Fruit fly (Drosophila melanogaster): ENCODE data around the gene Nmt.

The Nmt gene

DNA sequence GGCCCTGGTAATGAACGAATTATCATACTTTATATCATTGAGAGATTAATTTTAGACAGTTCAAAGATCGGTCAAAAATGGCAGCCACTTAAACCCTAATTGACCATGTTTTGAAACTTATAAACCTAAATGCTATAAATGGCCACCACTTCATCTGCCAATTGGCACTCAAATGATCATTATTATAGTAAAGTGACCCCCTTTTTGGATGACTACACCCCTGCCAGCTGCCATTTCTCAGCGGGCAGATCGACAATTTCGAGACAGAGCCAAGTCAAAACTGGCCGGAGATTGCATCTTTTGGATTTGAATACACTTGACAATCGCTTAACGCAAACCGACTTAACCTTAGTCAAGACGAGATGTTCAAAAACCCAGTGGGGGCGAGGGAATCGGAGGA, 22.0 kb downstream of the Nmt start:
- TF ChIP-seq Sin3A (optimal IDR thresholded peaks at IDR 0.05): no peak
- TF ChIP-seq psq (optimal IDR thresholded peaks at IDR 0.05): no peak
- TF ChIP-seq h (optimal IDR thresholded peaks at IDR 0.05): no peak
- no peak for TF ChIP-seq insv (optimal IDR thresholded peaks at IDR 0.05)
- no peak for TF ChIP-seq ttk (optimal IDR thresholded peaks at IDR 0.05)
- no peak for TF ChIP-seq Myc (optimal IDR thresholded peaks at IDR 0.05)

DNA sequence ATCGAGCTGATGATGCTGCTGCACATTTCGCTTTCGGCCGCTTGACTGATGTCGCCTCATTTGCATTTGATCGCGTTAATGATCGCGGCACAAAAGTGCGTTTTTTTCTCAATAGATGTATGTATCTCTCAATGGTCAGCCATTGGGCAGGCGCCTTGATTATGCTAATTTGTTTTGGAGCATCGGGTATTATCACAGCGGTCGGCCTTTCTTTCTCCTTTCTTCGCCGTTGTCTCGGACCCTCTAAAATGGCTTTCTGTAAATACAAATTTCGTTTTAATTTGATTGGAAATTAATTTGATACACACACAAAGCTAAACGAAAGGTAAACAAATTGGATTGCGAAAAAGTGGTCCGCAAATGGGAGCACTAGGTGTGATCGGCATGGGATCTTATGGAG, 22.9 kb downstream of the Nmt start:
- TF ChIP-seq psq (optimal IDR thresholded peaks at IDR 0.05) (no peak), Myc (optimal IDR thresholded peaks at IDR 0.05) (no peak), Sin3A (optimal IDR thresholded peaks at IDR 0.05) (no peak), ttk (optimal IDR thresholded peaks at IDR 0.05) (no peak), h (optimal IDR thresholded peaks at IDR 0.05) (no peak), insv (optimal IDR thresholded peaks at IDR 0.05) (no peak)

DNA sequence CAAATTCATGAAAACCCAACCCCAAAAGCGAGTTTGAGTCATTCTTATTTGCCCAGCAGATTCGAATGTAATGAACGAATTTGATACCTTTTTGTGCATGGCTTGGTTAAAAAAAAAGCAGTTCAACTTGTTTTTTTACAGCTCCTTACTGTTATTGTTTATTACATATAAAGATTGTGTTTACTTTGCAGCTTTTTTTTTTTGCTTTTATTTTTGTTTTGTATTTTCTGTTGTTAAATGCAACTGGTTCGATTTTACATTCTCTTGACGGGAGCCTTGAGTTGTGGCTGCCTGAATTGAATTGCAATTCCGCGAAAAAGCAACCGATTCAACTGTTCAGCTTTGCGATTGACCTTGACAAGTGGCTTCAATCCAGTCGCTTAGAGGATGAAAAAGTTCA, 23.7 kb downstream of the Nmt start:
- TF ChIP-seq Sin3A (optimal IDR thresholded peaks at IDR 0.05) (no peak), Myc (optimal IDR thresholded peaks at IDR 0.05) (no peak), h (optimal IDR thresholded peaks at IDR 0.05) (no peak), ttk (optimal IDR thresholded peaks at IDR 0.05) (no peak), insv (optimal IDR thresholded peaks at IDR 0.05) (no peak), psq (optimal IDR thresholded peaks at IDR 0.05) (no peak)

DNA sequence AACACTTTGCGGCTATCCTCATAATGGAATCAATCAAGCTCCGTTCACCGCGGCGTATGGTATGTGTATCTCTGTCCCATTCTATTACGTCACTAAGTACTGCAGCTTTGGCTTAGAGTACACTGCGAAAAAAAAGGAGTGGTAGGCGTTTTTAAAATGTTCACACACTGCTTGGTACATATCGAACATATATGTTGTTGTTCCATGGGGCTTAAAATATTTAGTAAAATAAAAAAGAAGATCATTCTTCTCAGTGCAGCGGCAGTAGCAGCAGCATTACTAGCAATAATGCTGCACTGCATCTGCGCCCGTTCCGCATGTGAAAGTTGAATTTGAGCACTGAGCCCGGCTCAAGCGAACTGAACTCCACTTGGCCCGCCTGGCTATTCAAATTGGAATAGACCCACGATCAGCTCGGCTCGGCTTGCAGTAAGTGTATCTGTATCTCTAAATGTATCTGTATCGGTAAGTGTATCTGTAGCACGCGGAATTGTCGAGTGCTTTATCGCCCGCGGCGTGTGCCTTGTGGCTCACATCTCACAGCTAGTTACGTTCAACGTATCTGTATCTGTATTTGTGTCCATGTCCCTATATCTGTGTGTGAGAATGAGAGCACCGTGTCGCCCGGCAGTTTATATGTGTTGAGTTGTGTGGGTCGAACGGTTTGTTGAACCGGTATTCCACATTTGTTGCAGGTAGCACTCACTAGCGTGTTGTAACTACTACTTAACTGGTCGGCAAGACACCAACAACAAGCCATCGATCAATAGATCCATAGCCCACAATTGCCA, 24.8 kb downstream of the Nmt start:
- TF ChIP-seq h (optimal IDR thresholded peaks at IDR 0.05): no peak
- no peak for TF ChIP-seq Sin3A (optimal IDR thresholded peaks at IDR 0.05)
- no peak for TF ChIP-seq insv (optimal IDR thresholded peaks at IDR 0.05)
- TF ChIP-seq Myc (optimal IDR thresholded peaks at IDR 0.05): no peak
- no peak for TF ChIP-seq psq (optimal IDR thresholded peaks at IDR 0.05)
- TF ChIP-seq ttk (optimal IDR thresholded peaks at IDR 0.05): no peak

DNA sequence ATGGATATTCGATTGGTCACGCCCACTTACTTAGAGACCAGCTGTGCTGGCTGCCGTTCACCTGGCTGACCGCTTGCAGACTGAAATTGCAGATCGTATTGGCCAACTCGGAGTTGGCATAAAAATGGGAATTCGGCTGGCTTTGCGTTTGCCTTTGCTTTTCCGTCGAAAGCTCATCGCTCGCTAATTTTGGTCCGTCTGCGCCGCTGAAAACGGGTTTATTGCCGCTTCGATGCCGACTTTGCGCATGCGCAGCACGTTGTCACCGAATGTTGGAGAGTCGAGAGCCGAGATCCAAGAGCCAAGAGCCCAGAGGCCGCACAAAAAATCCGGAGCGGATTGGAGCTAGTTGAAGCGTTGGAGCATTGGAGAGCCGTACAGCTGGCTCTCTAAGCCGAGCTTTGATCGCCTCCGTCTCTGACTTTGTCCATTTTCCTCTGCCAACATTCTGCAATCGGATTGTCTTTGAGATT, 26.5 kb downstream of the Nmt start, which contains the start of gene CG13676:
Gene CG13676, minus strand, starts transcription at position 87 of the 473 bp plus-strand sequence.
- TF ChIP-seq Myc (optimal IDR thresholded peaks at IDR 0.05): no peak
- TF ChIP-seq h (optimal IDR thresholded peaks at IDR 0.05): no peak
- no peak for TF ChIP-seq insv (optimal IDR thresholded peaks at IDR 0.05)
- TF ChIP-seq ttk (optimal IDR thresholded peaks at IDR 0.05): no peak
- TF ChIP-seq psq (optimal IDR thresholded peaks at IDR 0.05): no peak

DNA sequence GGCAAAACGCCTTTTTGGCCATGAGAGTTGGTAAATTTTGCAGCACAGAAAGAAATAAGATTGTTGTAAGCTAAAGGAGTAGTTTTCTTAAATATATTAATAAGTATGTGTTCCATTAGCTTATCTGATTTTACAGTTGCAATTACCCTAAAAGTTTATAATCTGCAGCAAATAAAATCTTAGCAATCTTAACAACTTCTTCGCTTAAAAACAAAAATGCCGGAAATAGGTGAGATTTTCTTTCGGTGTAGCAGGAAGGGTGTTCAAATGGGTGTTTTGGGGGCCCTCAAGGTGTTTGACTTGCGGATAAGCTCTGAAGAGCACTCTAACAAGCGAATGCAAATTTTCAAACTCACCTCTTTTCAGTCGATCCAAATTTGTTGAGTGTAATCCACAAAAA, 27.4 kb downstream of the Nmt start:
- TF ChIP-seq h (optimal IDR thresholded peaks at IDR 0.05) (no peak), ttk (optimal IDR thresholded peaks at IDR 0.05) (no peak), insv (optimal IDR thresholded peaks at IDR 0.05) (no peak), Myc (optimal IDR thresholded peaks at IDR 0.05) (no peak), Sin3A (optimal IDR thresholded peaks at IDR 0.05) (no peak), psq (optimal IDR thresholded peaks at IDR 0.05) (no peak)

DNA sequence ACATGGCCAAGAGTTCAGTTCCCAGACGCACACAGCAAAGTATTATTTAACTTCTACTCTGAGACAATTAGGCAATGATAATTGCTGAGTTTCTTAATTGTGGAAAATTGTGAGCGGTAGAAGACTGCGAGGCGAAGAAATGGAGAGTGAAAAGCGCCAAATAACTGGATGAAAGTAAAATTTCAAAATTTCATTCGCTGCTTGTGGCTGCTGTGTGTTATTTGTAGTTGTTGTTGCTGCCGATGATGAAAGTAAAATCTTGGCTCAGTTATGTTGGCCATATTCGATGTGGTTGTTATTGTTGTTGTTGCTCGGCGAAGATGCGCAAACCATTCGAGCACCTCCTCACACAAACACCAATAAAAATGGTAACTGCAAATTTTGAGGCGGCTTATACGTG, 27.9 kb downstream of the Nmt start:
- TF ChIP-seq Myc (optimal IDR thresholded peaks at IDR 0.05) (no peak), ttk (optimal IDR thresholded peaks at IDR 0.05) (no peak), Sin3A (optimal IDR thresholded peaks at IDR 0.05) (no peak), h (optimal IDR thresholded peaks at IDR 0.05) (no peak), psq (optimal IDR thresholded peaks at IDR 0.05) (no peak), insv (optimal IDR thresholded peaks at IDR 0.05) (no peak)

DNA sequence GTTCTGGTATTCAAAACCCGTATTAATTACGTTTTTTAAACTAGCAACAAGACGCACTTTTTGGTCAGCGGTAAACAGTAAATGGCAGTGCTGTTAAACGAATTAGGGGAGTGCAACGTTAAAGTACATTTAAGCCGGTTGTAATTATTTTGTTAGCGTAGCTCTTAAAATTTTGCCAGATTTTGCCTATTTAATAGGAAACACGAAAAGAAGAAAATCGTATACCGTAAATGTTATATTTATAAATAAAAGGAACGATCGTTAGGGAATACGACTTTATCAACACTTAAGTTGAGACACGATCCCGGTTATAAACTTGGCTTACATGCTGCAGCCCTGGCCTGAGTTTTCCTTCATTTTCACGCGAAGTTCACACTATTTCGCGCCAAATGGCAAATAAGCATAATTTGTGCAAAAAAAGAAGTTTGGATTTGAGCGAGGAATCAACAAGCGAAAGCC, 40.8 kb downstream of the Nmt start, which contains the start of the genes Setx and mus301:
Gene Setx, minus strand, starts transcription at position 51 of the 459 bp plus-strand sequence.
Gene mus301, plus strand, starts transcription at position 361 of the 459 bp plus-strand sequence.
- TF ChIP-seq h (optimal IDR thresholded peaks at IDR 0.05): no peak
- no peak for TF ChIP-seq ttk (optimal IDR thresholded peaks at IDR 0.05)
- TF ChIP-seq psq (optimal IDR thresholded peaks at IDR 0.05): no peak

DNA sequence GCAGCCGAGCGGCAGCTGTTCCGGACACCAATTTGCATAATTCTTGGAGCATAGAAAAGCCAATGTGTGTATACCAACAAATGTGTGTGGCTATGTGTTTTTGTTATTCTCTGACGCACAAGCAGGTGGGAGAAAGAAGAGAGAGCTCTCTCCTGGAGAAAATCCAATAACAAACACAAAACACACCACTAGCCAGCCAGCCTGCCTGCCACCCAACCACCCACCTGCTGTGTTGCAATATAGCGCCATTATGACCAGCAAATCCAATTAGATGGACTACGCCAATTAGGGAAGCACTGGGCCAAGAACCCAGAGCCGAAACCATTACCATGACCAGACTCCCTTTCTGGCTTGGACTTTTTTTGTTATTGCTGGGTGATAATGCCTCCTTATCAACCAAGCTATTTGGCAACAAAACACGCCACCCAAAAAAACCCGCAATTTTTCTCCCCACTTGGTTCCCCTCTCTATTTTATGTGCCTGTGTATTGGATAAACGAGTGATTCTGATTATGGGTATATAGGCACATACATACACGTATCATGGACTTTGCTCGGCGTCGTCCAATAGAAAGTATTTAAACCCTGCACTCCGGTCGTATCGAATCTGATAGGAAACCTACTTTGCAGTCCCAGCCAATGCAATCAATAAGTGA, 49.7 kb downstream of the Nmt start:
- TF ChIP-seq Myc (optimal IDR thresholded peaks at IDR 0.05) (no peak), psq (optimal IDR thresholded peaks at IDR 0.05) (no peak), h (optimal IDR thresholded peaks at IDR 0.05) (no peak), insv (optimal IDR thresholded peaks at IDR 0.05) (no peak), Sin3A (optimal IDR thresholded peaks at IDR 0.05) (no peak), ttk (optimal IDR thresholded peaks at IDR 0.05) (no peak)

DNA sequence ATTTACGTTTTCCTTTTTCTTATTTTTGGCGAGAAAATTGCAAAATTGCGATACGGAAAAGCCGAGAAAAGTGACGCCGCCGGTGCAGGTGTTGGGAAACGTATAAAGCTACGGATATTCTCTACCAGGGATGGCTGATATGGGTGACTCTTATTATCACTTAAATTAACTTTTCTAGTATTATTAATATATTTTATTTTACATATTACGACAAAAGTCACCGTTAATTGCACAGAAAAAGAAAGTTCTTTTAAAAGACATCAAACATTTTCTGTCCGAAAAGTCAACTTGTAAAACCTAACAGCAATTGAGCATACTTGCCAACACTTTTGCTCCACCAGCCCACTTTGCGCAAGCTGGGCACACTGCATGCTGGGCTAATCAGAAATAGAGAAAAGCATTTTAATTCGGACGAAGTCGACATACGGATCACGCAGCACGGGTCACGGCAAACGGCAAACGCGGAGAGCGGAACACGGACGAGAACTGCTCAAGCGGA, 50.5 kb downstream of the Nmt start, which contains the start of the genes Cds and Uba2:
Gene Cds, plus strand, starts transcription at position 51 of the 499 bp plus-strand sequence.
Gene Uba2, minus strand, starts transcription at position 107 of the 499 bp plus-strand sequence.
- TF ChIP-seq psq (optimal IDR thresholded peaks at IDR 0.05): no peak
- no peak for TF ChIP-seq h (optimal IDR thresholded peaks at IDR 0.05)
- TF ChIP-seq ttk (optimal IDR thresholded peaks at IDR 0.05): no peak
- no peak for TF ChIP-seq insv (optimal IDR thresholded peaks at IDR 0.05)
- TF ChIP-seq Sin3A (optimal IDR thresholded peaks at IDR 0.05): no peak
- no peak for TF ChIP-seq Myc (optimal IDR thresholded peaks at IDR 0.05)

Measured in Kc167 (cell line).